Worm (Caenorhabditis elegans) whole organism, L1 larva: Measurements from ENCODE around the gene nid-1.

Experiments used
- C04F5.9 ChIP-seq: sonication (generic microtip); optimal IDR thresholded peaks from 2 replicates; lab custom pipeline; 2016; ENCODE audit warnings: missing genetic modification characterization, missing compliant biosample characterization
- ceh-82 ChIP-seq, 3 experiments: fragments of 150-350 bp in 1 of 3; sonication (generic microtip) in 2 of 3; optimal IDR thresholded peaks; 2 replicates each; lab custom pipeline; 2014 to 2017; ENCODE audit warnings: missing biosample characterization in 3 of 3, missing genetic modification characterization in 3 of 3
- fkh-8 ChIP-seq: sonication (generic microtip); optimal IDR thresholded peaks from 2 replicates; lab custom pipeline; 2016; ENCODE audit warnings: mild to moderate bottlenecking, missing genetic modification characterization, missing compliant biosample characterization
- fos-1 ChIP-seq: fragments of 150-350 bp; optimal IDR thresholded peaks from 2 replicates; lab custom pipeline; 2014; ENCODE audit warnings: missing biosample characterization, missing genetic modification characterization
- grh-1 ChIP-seq: fragments of 200-800 bp; sonication (Bioruptor generic); IDR thresholded peaks from 2 replicates; pipeline ENCODE4 v1.3.6; 2022; ENCODE audit warnings: missing genetic modification reagents, missing genetic modification characterization, missing compliant biosample characterization
- irx-1 ChIP-seq: sonication (generic microtip); optimal IDR thresholded peaks from 2 replicates; lab custom pipeline; 2016; ENCODE audit warnings: missing genetic modification characterization, missing compliant biosample characterization
- lin-13 ChIP-seq: fragments of 150-350 bp; optimal IDR thresholded peaks from 2 replicates; lab custom pipeline; 2014; ENCODE audit warnings: missing biosample characterization, missing genetic modification reagents, missing genetic modification characterization
- lin-35 ChIP-seq, 2 experiments: fragments of 150-350 bp; optimal IDR thresholded peaks; 2 replicates each; lab custom pipeline; 2014; ENCODE audit warnings: missing biosample characterization in 2 of 2, missing genetic modification characterization in 2 of 2, missing genetic modification reagents in 2 of 2
- nhr-12 ChIP-seq: sonication (generic microtip); optimal IDR thresholded peaks from 2 replicates; lab custom pipeline; 2017; ENCODE audit warnings: missing biosample characterization, missing genetic modification characterization
- nhr-237 ChIP-seq: fragments of 150-350 bp; optimal IDR thresholded peaks from 2 replicates; lab custom pipeline; 2014; ENCODE audit warnings: missing biosample characterization, missing genetic modification characterization
- nhr-71 ChIP-seq: sonication (generic microtip); optimal IDR thresholded peaks from 2 replicates; lab custom pipeline; 2016; ENCODE audit warnings: mild to moderate bottlenecking, missing genetic modification characterization, moderate library complexity, missing compliant biosample characterization
- pqm-1 ChIP-seq: sonication (generic microtip); optimal IDR thresholded peaks from 3 replicates; lab custom pipeline; 2017; ENCODE audit warnings: missing biosample characterization, missing genetic modification characterization
- sptf-1 ChIP-seq: fragments of 150-350 bp; optimal IDR thresholded peaks from 2 replicates; lab custom pipeline; 2014; ENCODE audit warnings: missing biosample characterization, missing genetic modification characterization
- unc-62 ChIP-seq: fragments of 150-350 bp; optimal IDR thresholded peaks from 2 replicates; lab custom pipeline; 2014; ENCODE audit warnings: missing biosample characterization, missing genetic modification reagents, missing genetic modification characterization

DNA sequence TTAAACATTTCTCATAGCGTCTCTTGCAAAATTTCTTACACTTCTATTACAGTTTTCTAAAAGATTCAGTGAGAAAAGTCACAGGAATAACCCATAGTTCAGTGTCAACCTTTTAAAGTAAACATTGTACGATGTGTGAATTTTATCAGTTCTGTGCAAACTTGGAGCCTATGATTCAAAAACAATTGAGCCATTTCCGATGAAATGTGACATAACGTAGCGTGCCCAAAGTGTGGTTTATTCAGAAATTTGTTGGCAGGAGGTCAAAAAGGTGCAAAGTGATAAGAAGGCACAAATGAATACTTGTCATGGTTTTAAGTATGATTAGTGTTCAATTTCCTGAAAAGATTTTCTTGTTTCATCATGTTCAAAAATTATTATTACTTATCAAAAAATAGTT is 32.3 kb upstream of the nid-1 start:
- TF ChIP-seq pqm-1 (tag; lab: Kevin White, UChicago) (no peak), fos-1 (no peak), nhr-237 (tag; lab: Kevin White, UChicago) (no peak), nhr-12 (tag; lab: Kevin White, UChicago) (no peak), lin-35 (GFP tag; optimal IDR thresholded peaks at IDR 0.05; lab: Kevin White, UChicago) (no peak), grh-1 (no peak), C04F5.9 (tag; lab: Kevin White, UChicago) (no peak), fkh-8 (tag; lab: Kevin White, UChicago) (no peak), irx-1 (no peak), ceh-82 (tag; optimal IDR thresholded peaks at IDR 0.05; lab: Kevin White, UChicago) (no peak), nhr-71 (tag; lab: Kevin White, UChicago) (no peak), lin-13 (no peak), sptf-1 (tag; lab: Kevin White, UChicago) (no peak), unc-62 (no peak)
